Fruit fly (Drosophila melanogaster) whole organism, embryonic: ENCODE results near the gene pnt.
A peak's percentile ranks its signal among the peaks of the same experiment; 100 is the strongest.

ENCODE experiments used
- Asciz ChIP-seq: fragments of 200-800 bp; sonication (Bioruptor generic); optimal IDR thresholded peaks from 2 replicates; lab custom pipeline; 2017; ENCODE audit warnings: missing biosample characterization, mild to moderate bottlenecking, missing genetic modification characterization, missing genetic modification reagents
- Atf-2 ChIP-seq: fragments of 200-800 bp; sonication (Bioruptor generic); optimal IDR thresholded peaks from 2 replicates; lab custom pipeline; 2016; ENCODE audit warnings: missing biosample characterization, missing genetic modification characterization
- Blimp-1 ChIP-seq: fragments of 200-800 bp; sonication (Bioruptor generic); optimal IDR thresholded peaks from 3 replicates; lab custom pipeline; 2018; ENCODE audit warnings: missing biosample characterization, missing genetic modification characterization, mild to moderate bottlenecking, moderate library complexity, missing genetic modification reagents
- CG1024 ChIP-seq: fragments of 200-800 bp; sonication (Bioruptor generic); IDR thresholded peaks from 2 replicates; pipeline ENCODE4 v1.3.6; 2022; ENCODE audit warnings: missing biosample characterization, missing genetic modification characterization
- CG10267 ChIP-seq: fragments of 200-800 bp; sonication (Bioruptor generic); optimal IDR thresholded peaks from 2 replicates; lab custom pipeline; 2018; ENCODE audit warnings: missing biosample characterization, mild to moderate bottlenecking, missing genetic modification characterization, moderate library complexity
- CG10565 ChIP-seq: fragments of 200-800 bp; sonication (Bioruptor generic); optimal IDR thresholded peaks from 3 replicates; lab custom pipeline; 2016; ENCODE audit warnings: missing biosample characterization, mild to moderate bottlenecking, missing genetic modification characterization
- CG11560 ChIP-seq: fragments of 200-800 bp; sonication (Bioruptor generic); IDR thresholded peaks from 3 replicates; pipeline ENCODE4 v1.3.6; 2022; ENCODE audit warnings: missing biosample characterization, missing genetic modification characterization
- CG12155 ChIP-seq: fragments of 200-800 bp; sonication (Bioruptor generic); optimal IDR thresholded peaks from 3 replicates; lab custom pipeline; 2016; ENCODE audit warnings: missing biosample characterization, missing genetic modification characterization
- CG12219 ChIP-seq: fragments of 200-800 bp; sonication (Bioruptor generic); optimal IDR thresholded peaks from 3 replicates; lab custom pipeline; 2018; ENCODE audit warnings: missing biosample characterization, mild to moderate bottlenecking, missing genetic modification characterization
- CG12236 ChIP-seq: fragments of 200-800 bp; sonication (Bioruptor generic); optimal IDR thresholded peaks from 2 replicates; lab custom pipeline; 2016; ENCODE audit warnings: missing biosample characterization, missing genetic modification characterization
- CG14014 ChIP-seq: fragments of 200-800 bp; sonication (Bioruptor generic); IDR thresholded peaks from 2 replicates; pipeline ENCODE4 v1.3.6; 2022; ENCODE audit warnings: missing biosample characterization, missing genetic modification characterization
- CG14441 ChIP-seq: fragments of 200-800 bp; sonication (Bioruptor generic); IDR thresholded peaks from 2 replicates; pipeline ENCODE4 v1.3.6; 2022; ENCODE audit warnings: missing biosample characterization, missing genetic modification characterization
- CG15011 ChIP-seq: fragments of 200-800 bp; sonication (Bioruptor generic); optimal IDR thresholded peaks from 3 replicates; lab custom pipeline; 2018; ENCODE audit warnings: missing biosample characterization, mild to moderate bottlenecking, missing genetic modification characterization
- CG1529 ChIP-seq: fragments of 200-800 bp; sonication (Bioruptor generic); optimal IDR thresholded peaks from 3 replicates; lab custom pipeline; 2018; ENCODE audit warnings: missing biosample characterization, missing genetic modification characterization
- CG16815 ChIP-seq: fragments of 200-800 bp; sonication (Bioruptor generic); optimal IDR thresholded peaks from 3 replicates; lab custom pipeline; 2017; ENCODE audit warnings: missing biosample characterization, mild to moderate bottlenecking, missing genetic modification characterization
- CG17361 ChIP-seq: fragments of 200-800 bp; sonication (Bioruptor generic); IDR thresholded peaks from 3 replicates; pipeline ENCODE4 v1.3.6; 2022; ENCODE audit warnings: missing biosample characterization, missing genetic modification characterization
- CG17912 ChIP-seq: fragments of 200-800 bp; sonication (Bioruptor generic); optimal IDR thresholded peaks from 2 replicates; lab custom pipeline; 2018; ENCODE audit warnings: missing biosample characterization, mild to moderate bottlenecking, missing genetic modification characterization
- CG2120 ChIP-seq: fragments of 200-800 bp; sonication (Bioruptor generic); optimal IDR thresholded peaks from 3 replicates; lab custom pipeline; 2016; ENCODE audit warnings: missing biosample characterization, missing genetic modification characterization
- CG2202 ChIP-seq: fragments of 200-800 bp; sonication (Bioruptor generic); optimal IDR thresholded peaks from 2 replicates; lab custom pipeline; 2018; ENCODE audit warnings: missing biosample characterization, mild to moderate bottlenecking, missing genetic modification characterization
- CG30403 ChIP-seq: fragments of 200-800 bp; sonication (Bioruptor generic); optimal IDR thresholded peaks from 3 replicates; lab custom pipeline; 2016; ENCODE audit warnings: missing biosample characterization, missing genetic modification characterization
- CG30431 ChIP-seq: fragments of 200-800 bp; sonication (Bioruptor generic); optimal IDR thresholded peaks from 2 replicates; lab custom pipeline; 2017; ENCODE audit warnings: missing biosample characterization, missing genetic modification characterization
- CG3281 ChIP-seq: fragments of 200-800 bp; sonication (Bioruptor generic); optimal IDR thresholded peaks from 3 replicates; lab custom pipeline; 2017; ENCODE audit warnings: missing biosample characterization, mild to moderate bottlenecking, missing genetic modification characterization
- CG34422 ChIP-seq: fragments of 200-800 bp; sonication (Bioruptor generic); IDR thresholded peaks from 3 replicates; pipeline ENCODE4 v1.3.6; 2022; ENCODE audit warnings: missing biosample characterization, missing genetic modification characterization
- CG3726 ChIP-seq: fragments of 200-800 bp; sonication (Bioruptor generic); IDR thresholded peaks from 3 replicates; pipeline ENCODE4, ENCODE4 v1.3.6; 2022; ENCODE audit warnings: missing biosample characterization, missing genetic modification characterization
- CG4707 ChIP-seq: fragments of 200-800 bp; sonication (Bioruptor generic); optimal IDR thresholded peaks from 2 replicates; lab custom pipeline; 2018; ENCODE audit warnings: missing biosample characterization, mild to moderate bottlenecking, missing genetic modification characterization, moderate library complexity
- CG5245 ChIP-seq: fragments of 200-800 bp; sonication (Bioruptor generic); optimal IDR thresholded peaks from 3 replicates; lab custom pipeline; 2016; ENCODE audit warnings: missing biosample characterization, missing genetic modification characterization
- CG9437 ChIP-seq: fragments of 200-800 bp; sonication (Bioruptor generic); optimal IDR thresholded peaks from 2 replicates; lab custom pipeline; 2018; ENCODE audit warnings: missing biosample characterization, mild to moderate bottlenecking, missing genetic modification characterization
- CG9876 ChIP-seq: fragments of 200-800 bp; sonication (Bioruptor generic); optimal IDR thresholded peaks from 2 replicates; lab custom pipeline; 2016; ENCODE audit warnings: missing biosample characterization, missing genetic modification characterization
- Chrac-16 ChIP-seq: fragments of 200-800 bp; sonication (Bioruptor generic); optimal IDR thresholded peaks from 3 replicates; lab custom pipeline; 2016; ENCODE audit warnings: missing biosample characterization, missing genetic modification characterization
- HmgD ChIP-seq: fragments of 200-800 bp; sonication (Bioruptor generic); optimal IDR thresholded peaks from 3 replicates; lab custom pipeline; 2016; ENCODE audit warnings: missing biosample characterization, missing genetic modification characterization
- Hmx ChIP-seq: fragments of 200-800 bp; sonication (Bioruptor generic); optimal IDR thresholded peaks from 2 replicates; lab custom pipeline; 2016; ENCODE audit warnings: missing biosample characterization, missing genetic modification characterization
- Lpt ChIP-seq: fragments of >200 bp; optimal IDR thresholded peaks from 2 replicates; lab custom pipeline; 2018; ENCODE audit warnings: missing biosample characterization, missing genetic modification characterization
- MESR4 ChIP-seq: fragments of 200-800 bp; sonication (Bioruptor generic); optimal IDR thresholded peaks from 2 replicates; lab custom pipeline; 2018; ENCODE audit warnings: missing biosample characterization, mild to moderate bottlenecking, missing genetic modification characterization, moderate library complexity
- MTF-1 ChIP-seq: fragments of 200-800 bp; sonication (Bioruptor generic); optimal IDR thresholded peaks from 2 replicates; lab custom pipeline; 2018; ENCODE audit warnings: missing biosample characterization, mild to moderate bottlenecking, missing genetic modification characterization, borderline replicate concordance
- Max ChIP-seq: fragments of 200-800 bp; sonication (Bioruptor generic); optimal IDR thresholded peaks from 2 replicates; lab custom pipeline; 2016; ENCODE audit warnings: missing biosample characterization, mild to moderate bottlenecking, missing genetic modification characterization
- al ChIP-seq: fragments of 200-800 bp; sonication (Bioruptor generic); IDR thresholded peaks from 2 replicates; pipeline ENCODE4 v1.3.6; 2022; ENCODE audit warnings: missing biosample characterization, missing genetic modification characterization
- ci ChIP-seq: fragments of 200-800 bp; sonication (Bioruptor generic); IDR thresholded peaks from 3 replicates; pipeline ENCODE4 v1.3.6; 2022; ENCODE audit warnings: missing biosample characterization, missing genetic modification characterization
- crp ChIP-seq, 2 experiments: fragments of 200-800 bp; sonication (Bioruptor generic); optimal IDR thresholded peaks; 2 replicates in 1 of 2; 3 replicates in 1 of 2; lab custom pipeline; 2017; ENCODE audit warnings: missing biosample characterization in 2 of 2, missing genetic modification characterization in 2 of 2, mild to moderate bottlenecking in 1 of 2, moderate library complexity in 1 of 2
- disco-r ChIP-seq: fragments of 200-800 bp; sonication (Bioruptor generic); optimal IDR thresholded peaks from 2 replicates; lab custom pipeline; 2016; ENCODE audit warnings: missing biosample characterization, missing genetic modification characterization
- dmrt99B ChIP-seq: fragments of 200-800 bp; sonication (Bioruptor generic); optimal IDR thresholded peaks from 2 replicates; lab custom pipeline; 2018; ENCODE audit warnings: missing biosample characterization, mild to moderate bottlenecking, missing genetic modification characterization, moderate library complexity
- dysf ChIP-seq: fragments of 200-800 bp; sonication (Bioruptor generic); IDR thresholded peaks from 3 replicates; pipeline ENCODE4 v1.3.6; 2022; ENCODE audit warnings: missing biosample characterization, missing genetic modification characterization
- ewg ChIP-seq: fragments of 200-800 bp; sonication (Bioruptor generic); optimal IDR thresholded peaks from 3 replicates; lab custom pipeline; 2017; ENCODE audit warnings: mild to moderate bottlenecking, missing biosample characterization, missing genetic modification reagents, missing genetic modification characterization
- gce ChIP-seq: fragments of 200-800 bp; sonication (Bioruptor generic); IDR thresholded peaks from 3 replicates; pipeline ENCODE4 v1.3.6; 2022; ENCODE audit warnings: missing biosample characterization, missing genetic modification characterization
- klu ChIP-seq: fragments of 200-800 bp; sonication (Bioruptor generic); IDR thresholded peaks from 2 replicates; pipeline ENCODE4 v1.3.6; 2022; ENCODE audit warnings: missing biosample characterization, missing genetic modification characterization
- lab ChIP-seq: fragments of 200-800 bp; sonication (Bioruptor generic); optimal IDR thresholded peaks from 3 replicates; lab custom pipeline; 2017; ENCODE audit warnings: missing biosample characterization, missing genetic modification characterization, mild to moderate bottlenecking, moderate library complexity, missing genetic modification reagents
- lbe ChIP-seq: fragments of 200-800 bp; sonication (Bioruptor generic); optimal IDR thresholded peaks from 2 replicates; lab custom pipeline; 2016; ENCODE audit warnings: missing biosample characterization, mild to moderate bottlenecking, missing genetic modification characterization
- nerfin-1 ChIP-seq: fragments of 200-800 bp; sonication (Bioruptor generic); optimal IDR thresholded peaks from 3 replicates; lab custom pipeline; 2019; ENCODE audit warnings: missing biosample characterization, mild to moderate bottlenecking, missing genetic modification characterization, moderate library complexity
- pum ChIP-seq: fragments of 200-800 bp; sonication (Bioruptor generic); optimal IDR thresholded peaks from 2 replicates; lab custom pipeline; 2016; ENCODE audit warnings: missing biosample characterization, missing genetic modification characterization
- shn ChIP-seq: fragments of 200-800 bp; sonication (Bioruptor generic); optimal IDR thresholded peaks from 3 replicates; lab custom pipeline; 2016; ENCODE audit warnings: missing biosample characterization, missing genetic modification characterization
- vfl ChIP-seq: fragments of 200-800 bp; sonication (Bioruptor generic); optimal IDR thresholded peaks from 2 replicates; lab custom pipeline; 2016; ENCODE audit warnings: missing biosample characterization, missing genetic modification characterization
- wdn ChIP-seq: fragments of 200-800 bp; sonication (Bioruptor generic); IDR thresholded peaks from 2 replicates; pipeline ENCODE4 v1.3.6; 2022; ENCODE audit warnings: missing biosample characterization, missing genetic modification characterization

Gene pnt

DNA sequence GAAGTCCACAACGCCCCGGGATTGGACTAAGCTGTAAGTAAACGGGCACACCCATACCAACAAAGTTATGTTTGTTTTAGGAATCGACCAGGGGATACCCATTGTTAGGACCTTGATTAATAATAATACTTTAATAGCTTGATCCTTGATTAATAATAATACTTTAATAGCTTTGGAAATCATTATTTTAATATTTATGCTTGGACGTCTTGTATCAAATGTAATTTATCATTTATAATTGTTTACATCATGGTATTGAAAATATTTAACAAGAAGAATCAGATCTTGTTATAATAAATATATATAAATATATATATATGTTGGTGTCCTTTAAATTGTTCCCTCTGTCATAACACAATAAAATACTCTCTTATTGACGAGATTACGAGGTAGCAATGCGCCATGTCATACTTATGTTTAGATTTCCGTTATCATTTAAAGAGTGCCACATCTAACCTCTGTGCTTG, 11.0 kb upstream of the pnt start (continued):
- peak; percentile 93 for TF ChIP-seq dmrt99B (tag; lab: Kevin White, UChicago)
- TF ChIP-seq CG15011 (GFP tag; lab: Kevin White, UChicago): peak; percentile 28
- peak; percentile 85 for TF ChIP-seq lab
- peak; percentile 76 for TF ChIP-seq ewg (GFP tag; lab: Kevin White, UChicago)
- TF ChIP-seq CG30431 (GFP tag; lab: Kevin White, UChicago): peak; percentile 48
- peak; percentile 65 for TF ChIP-seq CG2202
- peak; percentile 63 for TF ChIP-seq Chrac-16 (GFP tag; lab: Kevin White, UChicago)
- peak; percentile 88 for TF ChIP-seq dysf (GFP tag; lab: Robert Waterston, UW)
- peak; percentile 59 for TF ChIP-seq CG3281
- peak; percentile 83 for TF ChIP-seq CG12155
- no peak for TF ChIP-seq CG9876 (GFP tag; lab: Kevin White, UChicago)
- no peak for TF ChIP-seq Atf-2
- peak; percentile 91 for TF ChIP-seq CG9437 (GFP tag; lab: Kevin White, UChicago)
- TF ChIP-seq klu (GFP tag; lab: Robert Waterston, UW): 0 out of 2 replicates have a peak, but pooled peaks have one; percentile 16
- peak; percentile 66 for TF ChIP-seq CG1529 (GFP tag; lab: Kevin White, UChicago)
- peak; percentile 74 for TF ChIP-seq CG14014
- no peak for TF ChIP-seq Lpt (GFP tag; lab: Kevin White, UChicago)
- TF ChIP-seq CG5245 (GFP tag; lab: Kevin White, UChicago): peak; percentile 36
- peak; percentile 80; the same call in 2 of the 3 replicates for TF ChIP-seq CG34422
- peak; percentile 59 for TF ChIP-seq nerfin-1 (tag; lab: Kevin White, UChicago)
- TF ChIP-seq vfl (GFP tag; lab: Kevin White, UChicago): no peak
- peak; percentile 80 for TF ChIP-seq Blimp-1
- TF ChIP-seq shn: no peak
- peak; percentile 72 for TF ChIP-seq CG30403
- peak; percentile 80 for TF ChIP-seq CG17361
- TF ChIP-seq CG4707 (GFP tag; lab: Kevin White, UChicago): peak; percentile 62
- TF ChIP-seq ci (GFP tag; lab: Robert Waterston, UW): peak; percentile 81
- peak; percentile 78 for TF ChIP-seq CG3726 (GFP tag; lab: Robert Waterston, UW)
- TF ChIP-seq CG2120 (GFP tag; lab: Kevin White, UChicago): peak; percentile 65
- TF ChIP-seq MESR4 (GFP tag; lab: Kevin White, UChicago): no peak
- TF ChIP-seq HmgD (GFP tag; lab: Kevin White, UChicago): no peak
- peak; percentile 75 for TF ChIP-seq CG16815 (GFP tag; lab: Kevin White, UChicago)
- TF ChIP-seq lbe: no peak
- peak; percentile 31 for TF ChIP-seq MTF-1 (GFP tag; lab: Kevin White, UChicago)
- TF ChIP-seq CG1024 (GFP tag; lab: Robert Waterston, UW): peak; percentile 51; the same call in 1 of the 2 replicates
- TF ChIP-seq CG14441 (GFP tag; lab: Robert Waterston, UW): peak; percentile 74
- TF ChIP-seq gce (GFP tag; lab: Robert Waterston, UW): peak; percentile 66; the same call in 1 of the 3 replicates
- no peak for TF ChIP-seq CG10565 (GFP tag; lab: Kevin White, UChicago)
- peak; percentile 46 for TF ChIP-seq Max (GFP tag; lab: Kevin White, UChicago)
- peak; percentile 82 for TF ChIP-seq CG12219 (GFP tag; lab: Kevin White, UChicago)
- no peak for TF ChIP-seq pum
- TF ChIP-seq CG11560: no peak
- peak; percentile 56; the same call in 1 of the 2 replicates for TF ChIP-seq wdn
- TF ChIP-seq Hmx (GFP tag; lab: Kevin White, UChicago): no peak
- TF ChIP-seq crp (GFP tag; optimal IDR thresholded peaks at IDR 0.05; lab: Kevin White, UChicago): peak in 1 of 2 experiments; percentile 39
- TF ChIP-seq al (GFP tag; lab: Robert Waterston, UW): peak; percentile 70; the same call in 1 of the 2 replicates
- TF ChIP-seq CG12236 (GFP tag; lab: Kevin White, UChicago): no peak
- no peak for TF ChIP-seq disco-r (GFP tag; lab: Kevin White, UChicago)
- peak; percentile 30 for TF ChIP-seq Asciz (GFP tag; lab: Kevin White, UChicago)
- peak; percentile 71 for TF ChIP-seq CG10267
- peak; percentile 40 for TF ChIP-seq CG17912 (GFP tag; lab: Kevin White, UChicago)
